Worm (Caenorhabditis elegans): Measurements from ENCODE around the gene str-46.

DNA sequence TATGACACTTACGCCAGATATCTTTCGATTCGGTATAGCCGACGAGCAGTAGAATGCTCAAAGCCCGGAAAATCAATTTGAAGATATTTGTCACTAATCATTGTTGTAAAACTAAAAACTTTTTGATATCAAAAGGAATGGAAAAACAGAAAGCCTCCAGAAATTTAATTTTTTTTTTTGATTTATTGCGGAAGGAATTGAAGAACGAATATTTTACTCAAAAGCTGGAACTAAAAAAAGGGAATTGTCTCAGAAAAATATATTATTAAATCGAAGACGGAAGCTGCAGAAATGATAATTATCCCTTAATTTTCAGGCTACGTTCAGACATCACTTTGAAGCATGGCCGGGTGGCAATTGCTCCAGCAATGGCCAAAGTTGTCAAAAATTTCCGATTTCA is 44.1 kb upstream of the str-46 start, which contains the start of gene srw-137:
- no peak for TF ChIP-seq sea-1 (GFP tag; conservative IDR thresholded peaks at IDR 0.05)
- TF ChIP-seq ama-1 (optimal IDR thresholded peaks at IDR 0.05) = no peak

All from whole organism, early embryonic.